Fruit fly (Drosophila melanogaster): ENCODE results near the gene CG32576.
A peak's percentile ranks its signal among the peaks of the same experiment; 100 is the strongest.

The CG32576 gene

DNA sequence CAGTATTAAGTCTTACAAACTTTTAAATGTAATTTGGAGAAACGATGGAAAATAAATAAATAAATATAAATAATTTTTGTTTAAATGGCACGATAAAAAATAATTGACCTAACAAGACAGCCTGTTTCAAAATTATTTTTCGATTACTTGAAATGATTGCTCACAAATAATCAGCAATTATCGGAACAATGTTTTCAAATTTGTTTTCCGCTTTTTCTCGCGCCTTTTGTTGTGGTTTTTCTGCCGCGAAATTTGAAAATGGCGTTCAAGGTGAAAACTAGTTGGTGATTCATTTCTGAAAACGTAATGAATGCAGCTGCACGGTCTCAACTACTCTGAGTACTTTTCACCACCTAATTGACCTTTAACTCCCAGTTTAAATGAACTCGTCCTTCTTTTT lies 32.7 kb upstream of the CG32576 start (continued):
- TF ChIP-seq CG6813 (GFP tag; optimal IDR thresholded peaks at IDR 0.05) (no peak), gro (GFP tag; optimal IDR thresholded peaks at IDR 0.05) (no peak), salm (tag; optimal IDR thresholded peaks at IDR 0.05) (no peak), CG17361 (GFP tag; IDR thresholded peaks at IDR 0.05) (no peak), run (tag; optimal IDR thresholded peaks at IDR 0.05) (peak; percentile 11), Adf1 (GFP tag; IDR thresholded peaks at IDR 0.05) (no peak), CG17568 (GFP tag; optimal IDR thresholded peaks at IDR 0.05) (no peak), bbx (GFP tag; IDR thresholded peaks at IDR 0.05; ENCODE audit: partially characterized antibody) (peak; percentile 42; the same call in 1 of the 2 replicates), hbn (GFP tag; IDR thresholded peaks at IDR 0.05; ENCODE audit: partially characterized antibody) (0 out of 2 replicates have a peak, but pooled peaks have one; percentile 40), caup (GFP tag; optimal IDR thresholded peaks at IDR 0.05; ENCODE audit: severe bottlenecking) (no peak), Doc3 (GFP tag; IDR thresholded peaks at IDR 0.05; ENCODE audit: partially characterized antibody) (0 out of 3 replicates have a peak, but pooled peaks have one; percentile 13), sens-2 (GFP tag; IDR thresholded peaks at IDR 0.05) (no peak), croc (GFP tag; conservative IDR thresholded peaks at IDR 0.05) (no peak), CG18011 (GFP tag; optimal IDR thresholded peaks at IDR 0.05) (no peak), Dbx (GFP tag; IDR thresholded peaks at IDR 0.05) (no peak), CG2199 (GFP tag; IDR thresholded peaks at IDR 0.05) (no peak), CG15514 (GFP tag; optimal IDR thresholded peaks at IDR 0.05) (peak; percentile 93), bigmax (GFP tag; optimal IDR thresholded peaks at IDR 0.05) (no peak), cad (GFP tag; optimal IDR thresholded peaks at IDR 0.05) (no peak), stc (GFP tag; IDR thresholded peaks at IDR 0.05) (no peak), CG6689 (GFP tag; IDR thresholded peaks at IDR 0.05) (no peak), Asciz (GFP tag; optimal IDR thresholded peaks at IDR 0.05) (no peak), Scr (GFP tag; IDR thresholded peaks at IDR 0.05; ENCODE audit: partially characterized antibody) (peak; percentile 25), CG43689 (GFP tag; IDR thresholded peaks at IDR 0.05) (no peak), CG3847 (GFP tag; IDR thresholded peaks at IDR 0.05) (no peak), Hr3 (GFP tag; optimal IDR thresholded peaks at IDR 0.05) (no peak), ewg (GFP tag; optimal IDR thresholded peaks at IDR 0.05) (no peak), Atf3 (GFP tag; optimal IDR thresholded peaks at IDR 0.05) (no peak), Taf1 (GFP tag; IDR thresholded peaks at IDR 0.05) (no peak), HmgD (GFP tag; optimal IDR thresholded peaks at IDR 0.05) (no peak), disco-r (GFP tag; optimal IDR thresholded peaks at IDR 0.05) (no peak), CG2116 (GFP tag; optimal IDR thresholded peaks at IDR 0.05) (peak; percentile 68), Dref (GFP tag; IDR thresholded peaks at IDR 0.05) (peak; percentile 62), CG6791 (GFP tag; IDR thresholded peaks at IDR 0.05; ENCODE audit: partially characterized antibody) (no peak), tna (GFP tag; IDR thresholded peaks at IDR 0.05; ENCODE audit: partially characterized antibody) (no peak), pb (GFP tag; optimal IDR thresholded peaks at IDR 0.05) (no peak), sim (GFP tag; IDR thresholded peaks at IDR 0.05) (no peak), Fer3 (tag; optimal IDR thresholded peaks at IDR 0.05) (no peak), fru (optimal IDR thresholded peaks at IDR 0.05) (no peak), tup (GFP tag; optimal IDR thresholded peaks at IDR 0.05) (no peak), BEAF-32 (GFP tag; optimal IDR thresholded peaks at IDR 0.05) (peak; percentile 19), CG4404 (GFP tag; IDR thresholded peaks at IDR 0.05) (no peak), CG9797 (GFP tag; optimal IDR thresholded peaks at IDR 0.05) (no peak), CG17829 (tag; optimal IDR thresholded peaks at IDR 0.05) (no peak), fd96Cb (tag; optimal IDR thresholded peaks at IDR 0.05) (no peak), jing (GFP tag; optimal IDR thresholded peaks at IDR 0.05) (no peak), CG6765 (GFP tag; optimal IDR thresholded peaks at IDR 0.05) (no peak), BtbVII (GFP tag; optimal IDR thresholded peaks at IDR 0.05) (no peak), gem (tag; optimal IDR thresholded peaks at IDR 0.05) (no peak), onecut (GFP tag; IDR thresholded peaks at IDR 0.05) (no peak), dimm (GFP tag; IDR thresholded peaks at IDR 0.05) (no peak)
